Worm (Caenorhabditis elegans) whole organism, young adult: ENCODE data around the gene attf-3.

ENCODE experiments used
- F57C9.4 ChIP-seq: sonication (generic microtip); optimal IDR thresholded peaks from 2 replicates; lab custom pipeline; 2017; ENCODE audit warnings: mild to moderate bottlenecking, missing genetic modification characterization, missing compliant biosample characterization
- atf-7 ChIP-seq: sonication (generic microtip); optimal IDR thresholded peaks from 2 replicates; lab custom pipeline; 2017; ENCODE audit warnings: mild to moderate bottlenecking, missing genetic modification characterization, missing compliant biosample characterization
- bed-2 ChIP-seq: fragments of 200-800 bp; sonication (Bioruptor generic); IDR thresholded peaks from 2 replicates; pipeline ENCODE4 v1.3.6; 2022; ENCODE audit warnings: missing genetic modification reagents, missing genetic modification characterization, missing compliant biosample characterization
- ceh-79 ChIP-seq: sonication (generic microtip); optimal IDR thresholded peaks from 2 replicates; lab custom pipeline; 2017; ENCODE audit warnings: mild to moderate bottlenecking, missing genetic modification characterization, missing compliant biosample characterization
- dox-1 ChIP-seq: fragments of 200-800 bp; sonication (Bioruptor generic); IDR thresholded peaks from 2 replicates; pipeline ENCODE4 v1.3.6; 2022; ENCODE audit warnings: missing genetic modification reagents, missing genetic modification characterization, missing compliant biosample characterization
- snpc-3.4 ChIP-seq: sonication (generic microtip); optimal IDR thresholded peaks from 2 replicates; lab custom pipeline; 2017; ENCODE audit warnings: missing genetic modification characterization, mild to moderate bottlenecking, missing compliant biosample characterization, antibody characterized with exemption, moderate library complexity, missing genotype, missing genetic modification reagents
- snpc-4 ChIP-seq, 5 experiments: fragments of 150-350 bp in 1 of 5; sonication (generic microtip) in 4 of 5; optimal IDR thresholded peaks; 2 replicates each; lab custom pipeline; 2014 to 2018; ENCODE audit warnings: missing genetic modification characterization in 5 of 5, missing biosample characterization in 3 of 5, antibody characterized with exemption in 2 of 5, mild to moderate bottlenecking in 2 of 5, missing compliant biosample characterization in 2 of 5, missing genotype in 2 of 5, moderate library complexity in 2 of 5, missing genetic modification reagents in 1 of 5
- tbx-9 ChIP-seq: sonication (generic microtip); optimal IDR thresholded peaks from 2 replicates; lab custom pipeline; 2016; ENCODE audit warnings: borderline replicate concordance, missing genetic modification characterization, inconsistent platforms, missing compliant biosample characterization

- no peak for TF ChIP-seq F57C9.4 (tag; lab: Kevin White, UChicago)
- TF ChIP-seq dox-1 (GFP tag; lab: Robert Waterston, UW): no peak
- TF ChIP-seq snpc-3.4 (tag; lab: Kevin White, UChicago): no peak
- no peak for TF ChIP-seq bed-2 (GFP tag; lab: Robert Waterston, UW)
- TF ChIP-seq ceh-79: no peak
- TF ChIP-seq tbx-9 (tag; lab: Kevin White, UChicago): no peak
- no peak for TF ChIP-seq snpc-4 (GFP tag; optimal IDR thresholded peaks at IDR 0.05; lab: Kevin White, UChicago)
- no peak for TF ChIP-seq snpc-4 (tag; optimal IDR thresholded peaks at IDR 0.05; lab: Kevin White, UChicago)
- no peak for TF ChIP-seq atf-7
These were observed 37.9 kb downstream of the attf-3 start for ce11 chrIII:48329-48728.
